Worm (Caenorhabditis elegans) whole organism, L3 larva: Measurements from ENCODE around the gene F29C4.4.

ENCODE experiments used
- jun-1 ChIP-seq: fragments of 150-350 bp; optimal IDR thresholded peaks from 2 replicates; lab custom pipeline; 2014; ENCODE audit warnings: missing biosample characterization, missing genetic modification reagents, missing genetic modification characterization
- lin-15B ChIP-seq: fragments of 150-350 bp; optimal IDR thresholded peaks from 2 replicates; lab custom pipeline; 2014; ENCODE audit warnings: missing biosample characterization, missing genetic modification characterization
- mdl-1 ChIP-seq: fragments of 150-350 bp; optimal IDR thresholded peaks from 2 replicates; lab custom pipeline; 2014; ENCODE audit warnings: missing biosample characterization, missing genetic modification characterization
- nfya-1 ChIP-seq: sonication (generic microtip); optimal IDR thresholded peaks from 2 replicates; lab custom pipeline; 2017; ENCODE audit warnings: missing genetic modification characterization, mild to moderate bottlenecking, missing compliant biosample characterization, antibody characterized with exemption, moderate library complexity; ENCODE audit not compliant: insufficient read depth
- nhr-12 ChIP-seq: fragments of 150-350 bp; optimal IDR thresholded peaks from 2 replicates; lab custom pipeline; 2014; ENCODE audit warnings: missing biosample characterization, missing genetic modification characterization
- nhr-28 ChIP-seq: fragments of 150-350 bp; optimal IDR thresholded peaks from 2 replicates; lab custom pipeline; 2014; ENCODE audit warnings: missing biosample characterization, missing genetic modification characterization
- pha-4 ChIP-seq: fragments of 150-350 bp; optimal IDR thresholded peaks from 2 replicates; lab custom pipeline; 2014; ENCODE audit warnings: missing biosample characterization, missing genetic modification reagents, missing genetic modification characterization
- skn-1 ChIP-seq: fragments of 150-350 bp; optimal IDR thresholded peaks from 2 replicates; lab custom pipeline; 2014; ENCODE audit warnings: missing biosample characterization, missing genetic modification characterization
- unc-62 ChIP-seq: fragments of 150-350 bp; sonication (generic microtip); optimal IDR thresholded peaks from 4 replicates; lab custom pipeline; 2014; ENCODE audit warnings: missing biosample characterization, missing genetic modification reagents, missing genetic modification characterization
- zag-1 ChIP-seq: fragments of 150-350 bp; optimal IDR thresholded peaks from 2 replicates; lab custom pipeline; 2014; ENCODE audit warnings: missing biosample characterization, missing genetic modification characterization

DNA sequence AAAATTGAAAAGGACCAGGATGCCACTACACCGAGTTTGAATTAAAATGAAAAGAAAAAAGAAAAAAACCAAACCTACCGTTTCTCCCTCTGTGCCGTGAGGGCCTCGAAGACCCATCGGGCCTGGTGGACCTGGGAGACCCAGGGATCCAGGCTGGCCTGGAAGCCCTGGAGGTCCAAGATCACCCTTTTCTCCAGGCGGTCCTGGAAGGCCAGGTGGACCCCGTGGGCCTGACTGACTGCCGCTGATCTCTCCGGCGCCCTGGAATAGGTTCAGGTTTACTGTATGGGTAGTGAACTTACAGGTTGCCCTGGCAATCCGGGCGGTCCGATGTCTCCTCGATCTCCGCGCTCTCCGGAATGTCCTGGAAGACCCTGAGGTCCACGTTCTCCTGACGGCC, 28.2 kb downstream of the F29C4.4 start:
- no peak for TF ChIP-seq zag-1
- no peak for TF ChIP-seq skn-1 (tag; lab: Kevin White, UChicago)
- no peak for TF ChIP-seq unc-62 (GFP tag; lab: Kevin White, UChicago)
- no peak for TF ChIP-seq lin-15B (tag; lab: Kevin White, UChicago)
- TF ChIP-seq nfya-1 (tag; lab: Kevin White, UChicago) = no peak
- no peak for TF ChIP-seq pha-4
- no peak for TF ChIP-seq jun-1 (tag; lab: Kevin White, UChicago)
- TF ChIP-seq nhr-12 (tag; lab: Kevin White, UChicago) = no peak
- TF ChIP-seq mdl-1 (tag; lab: Kevin White, UChicago) = no peak
- TF ChIP-seq nhr-28 = no peak
